Fruit fly (Drosophila melanogaster) whole organism, wandering third instar larva: ENCODE measurements around the gene CG12531.

ENCODE experiments used
- Abd-B ChIP-seq: fragments of >200 bp; optimal IDR thresholded peaks from 2 replicates; lab custom pipeline; 2017; ENCODE audit warnings: missing biosample characterization, missing genetic modification characterization
- CG32264 ChIP-seq: fragments of 200-800 bp; sonication (Bioruptor generic); optimal IDR thresholded peaks from 2 replicates; lab custom pipeline; 2016; ENCODE audit warnings: missing biosample characterization, missing genetic modification characterization
- CG9705 ChIP-seq: fragments of 200-800 bp; sonication (Bioruptor generic); optimal IDR thresholded peaks from 2 replicates; lab custom pipeline; 2018; ENCODE audit warnings: missing biosample characterization, mild to moderate bottlenecking, missing genetic modification characterization
- CrebA ChIP-seq: fragments of 200-800 bp; sonication (Bioruptor generic); optimal IDR thresholded peaks from 2 replicates; lab custom pipeline; 2016; ENCODE audit warnings: missing biosample characterization, mild to moderate bottlenecking, missing genetic modification characterization, borderline replicate concordance
- Dfd ChIP-seq: fragments of >200 bp; optimal IDR thresholded peaks from 2 replicates; lab custom pipeline; 2017; ENCODE audit warnings: missing biosample characterization, missing genetic modification characterization
- Dif ChIP-seq: fragments of 200-275, 200-300 bp; sonication (Bioruptor generic); optimal IDR thresholded peaks from 2 replicates; lab custom pipeline; 2018; ENCODE audit warnings: missing biosample characterization, missing genetic modification characterization; ENCODE audit not compliant: partially characterized antibody
- GATAd ChIP-seq: sonication (Bioruptor generic); optimal IDR thresholded peaks from 2 replicates; lab custom pipeline; 2016; ENCODE audit warnings: missing biosample characterization, missing genetic modification characterization
- HLH106 ChIP-seq: fragments of 200-800 bp; optimal IDR thresholded peaks from 3 replicates; lab custom pipeline; 2019; ENCODE audit warnings: missing biosample characterization, mild to moderate bottlenecking, missing genetic modification characterization, moderate library complexity
- Hnf4 ChIP-seq: fragments of 200-800 bp; sonication (Bioruptor generic); optimal IDR thresholded peaks from 2 replicates; lab custom pipeline; 2016; ENCODE audit warnings: missing biosample characterization, mild to moderate bottlenecking, missing genetic modification characterization
- Hr78 ChIP-seq: fragments of >200 bp; optimal IDR thresholded peaks from 2 replicates; lab custom pipeline; 2017; ENCODE audit warnings: missing biosample characterization, missing genetic modification characterization
- Hr83 ChIP-seq: fragments of 200-300 bp; sonication (Bioruptor generic); optimal IDR thresholded peaks from 2 replicates; lab custom pipeline; 2016; ENCODE audit warnings: missing biosample characterization, mild to moderate bottlenecking, missing genetic modification characterization, moderate library complexity; ENCODE audit not compliant: poor library complexity, severe bottlenecking
- Jra ChIP-seq: sonication (Bioruptor generic); optimal IDR thresholded peaks from 2 replicates; lab custom pipeline; 2016; ENCODE audit warnings: missing biosample characterization, missing genetic modification characterization
- Mio ChIP-seq: sonication (Bioruptor generic); optimal IDR thresholded peaks from 2 replicates; lab custom pipeline; 2016; ENCODE audit warnings: missing biosample characterization, missing genetic modification characterization
- Myc ChIP-seq: fragments of >200 bp; optimal IDR thresholded peaks from 2 replicates; lab custom pipeline; 2017
- N ChIP-seq: fragments of >200 bp; optimal IDR thresholded peaks from 2 replicates; lab custom pipeline; 2018; ENCODE audit warnings: missing biosample characterization, missing external identifiers, missing genetic modification characterization
- OdsH ChIP-seq: fragments of 200-800 bp; sonication (Bioruptor generic); optimal IDR thresholded peaks from 2 replicates; lab custom pipeline; 2016; ENCODE audit warnings: missing biosample characterization, mild to moderate bottlenecking, missing genetic modification characterization
- Rel ChIP-seq, 2 experiments: fragments of 200-800 bp; sonication (Bioruptor generic) in 1 of 2; optimal IDR thresholded peaks; 2 replicates in 1 of 2; 3 replicates in 1 of 2; lab custom pipeline; 2016 to 2019; ENCODE audit warnings: mild to moderate bottlenecking in 2 of 2, missing biosample characterization in 2 of 2, missing genetic modification characterization in 2 of 2, moderate library complexity in 1 of 2
- Sp1 ChIP-seq: fragments of 200-800 bp; sonication (Bioruptor generic); optimal IDR thresholded peaks from 3 replicates; lab custom pipeline; 2019; ENCODE audit warnings: missing biosample characterization, mild to moderate bottlenecking, missing genetic modification characterization, moderate library complexity
- Vsx2 ChIP-seq: fragments of 200-300, 225-300 bp; sonication (Bioruptor generic); optimal IDR thresholded peaks from 2 replicates; lab custom pipeline; 2018; ENCODE audit warnings: missing biosample characterization, missing genetic modification characterization; ENCODE audit not compliant: partially characterized antibody
- br ChIP-seq: fragments of 200-800 bp; sonication (Bioruptor generic); optimal IDR thresholded peaks from 2 replicates; lab custom pipeline; 2016; ENCODE audit warnings: missing biosample characterization, missing genetic modification characterization
- brk ChIP-seq: fragments of 200-800 bp; sonication (Bioruptor generic); optimal IDR thresholded peaks from 2 replicates; lab custom pipeline; 2016; ENCODE audit warnings: missing biosample characterization, mild to moderate bottlenecking, missing genetic modification characterization
- dl ChIP-seq, 2 experiments: fragments of 175-275, 200-275 bp in 1 of 2; fragments of 200-275 bp in 1 of 2; sonication (Bioruptor generic); optimal IDR thresholded peaks; lab custom pipeline; 2018; ENCODE audit warnings: mild to moderate bottlenecking in 2 of 2, missing biosample characterization in 2 of 2, missing genetic modification characterization in 2 of 2, moderate library complexity in 2 of 2; ENCODE audit not compliant: partially characterized antibody in 2 of 2, insufficient read depth in 1 of 2
- dmrt93B ChIP-seq: fragments of 200-800 bp; sonication (Bioruptor generic); optimal IDR thresholded peaks from 2 replicates; lab custom pipeline; 2018; ENCODE audit warnings: missing biosample characterization, mild to moderate bottlenecking, missing genetic modification characterization
- dsf ChIP-seq: sonication (Bioruptor generic); optimal IDR thresholded peaks from 2 replicates; lab custom pipeline; 2016; ENCODE audit warnings: missing biosample characterization, missing genetic modification characterization, borderline replicate concordance
- ey ChIP-seq: fragments of 200-800 bp; sonication (Bioruptor generic); optimal IDR thresholded peaks from 2 replicates; lab custom pipeline; 2016; ENCODE audit warnings: missing biosample characterization, missing genetic modification characterization
- foxo ChIP-seq, 2 experiments: fragments of 200-800 bp; sonication (Bioruptor generic); optimal IDR thresholded peaks; 2 replicates in 1 of 2; 3 replicates in 1 of 2; lab custom pipeline; 2016 to 2017; ENCODE audit warnings: missing biosample characterization in 2 of 2, missing genetic modification characterization in 2 of 2
- fru ChIP-seq: fragments of 200-800 bp; sonication (Bioruptor generic); optimal IDR thresholded peaks from 3 replicates; lab custom pipeline; 2016; ENCODE audit warnings: missing biosample characterization, mild to moderate bottlenecking, missing genetic modification characterization
- h ChIP-seq: fragments of 200-800 bp; sonication (Bioruptor generic); optimal IDR thresholded peaks from 3 replicates; lab custom pipeline; 2016; ENCODE audit warnings: missing biosample characterization, mild to moderate bottlenecking, missing genetic modification characterization
- jim ChIP-seq: fragments of 175-275, 200-325 bp; sonication (Bioruptor generic); optimal IDR thresholded peaks from 2 replicates; lab custom pipeline; 2016; ENCODE audit warnings: missing biosample characterization, mild to moderate bottlenecking, missing genetic modification characterization
- lola ChIP-seq: fragments of >200 bp; optimal IDR thresholded peaks from 2 replicates; lab custom pipeline; 2017; ENCODE audit warnings: missing biosample characterization, missing genetic modification characterization
- pan ChIP-seq: fragments of >200 bp; optimal IDR thresholded peaks from 2 replicates; lab custom pipeline; 2017
- psq ChIP-seq: fragments of 200-800 bp; sonication (Bioruptor generic); optimal IDR thresholded peaks from 3 replicates; lab custom pipeline; 2017; ENCODE audit warnings: missing biosample characterization, mild to moderate bottlenecking, missing genetic modification characterization, moderate library complexity
- rgr ChIP-seq: fragments of 200-800 bp; sonication (Bioruptor generic); optimal IDR thresholded peaks from 3 replicates; lab custom pipeline; 2016; ENCODE audit warnings: missing biosample characterization, mild to moderate bottlenecking, missing genetic modification characterization
- sage ChIP-seq: fragments of 200-800 bp; sonication (Bioruptor generic); optimal IDR thresholded peaks from 2 replicates; lab custom pipeline; 2016; ENCODE audit warnings: missing biosample characterization, mild to moderate bottlenecking, missing genetic modification characterization
- sv ChIP-seq: fragments of 200-800 bp; sonication (Bioruptor generic); optimal IDR thresholded peaks from 3 replicates; lab custom pipeline; 2016; ENCODE audit warnings: missing biosample characterization, missing genetic modification characterization
- tai ChIP-seq: sonication (Bioruptor generic); optimal IDR thresholded peaks from 2 replicates; lab custom pipeline; 2016; ENCODE audit warnings: missing biosample characterization, missing genetic modification characterization
- usp ChIP-seq: fragments of >200 bp; optimal IDR thresholded peaks from 2 replicates; lab custom pipeline; 2017; ENCODE audit warnings: missing biosample characterization, missing genetic modification characterization
- woc ChIP-seq: sonication (Bioruptor generic); optimal IDR thresholded peaks from 2 replicates; lab custom pipeline; 2016; ENCODE audit warnings: missing biosample characterization, mild to moderate bottlenecking, missing genetic modification characterization

CG12531 gene

DNA sequence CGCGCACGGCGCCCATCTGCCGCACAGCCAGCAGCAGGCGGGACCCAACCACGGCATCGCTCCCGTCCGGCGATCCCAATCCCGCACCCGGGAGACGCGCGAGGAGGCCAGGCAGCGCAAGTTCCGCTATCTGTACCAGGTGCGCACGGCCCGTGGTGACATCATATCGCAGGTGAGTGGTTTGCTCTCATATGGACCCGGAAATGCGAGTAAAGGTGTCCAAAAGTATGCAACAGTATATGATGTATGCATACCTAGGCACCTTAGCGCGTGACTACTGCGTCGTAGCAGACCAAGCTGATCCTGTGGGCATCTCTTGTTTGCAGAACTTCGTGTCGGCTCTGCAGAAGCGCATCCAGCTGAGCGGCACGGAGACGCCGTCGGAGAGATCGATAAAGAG lies 19.1 kb downstream of the CG12531 start:
- TF ChIP-seq dmrt93B: no peak
- TF ChIP-seq usp (GFP tag; lab: Kevin White, UChicago): no peak
- no peak for TF ChIP-seq lola (GFP tag; lab: Kevin White, UChicago)
- TF ChIP-seq HLH106 (tag; lab: Kevin White, UChicago): no peak
- TF ChIP-seq Sp1 (GFP tag; lab: Kevin White, UChicago): no peak
- no peak for TF ChIP-seq GATAd (GFP tag; lab: Kevin White, UChicago)
- no peak for TF ChIP-seq ey (GFP tag; lab: Kevin White, UChicago)
- no peak for TF ChIP-seq Hr78 (GFP tag; lab: Kevin White, UChicago)
- TF ChIP-seq br (GFP tag; lab: Kevin White, UChicago): no peak
- TF ChIP-seq rgr (GFP tag; lab: Kevin White, UChicago): no peak
- TF ChIP-seq brk (GFP tag; lab: Kevin White, UChicago): no peak
- TF ChIP-seq h (GFP tag; lab: Kevin White, UChicago): no peak
- TF ChIP-seq OdsH (GFP tag; lab: Kevin White, UChicago): no peak
- TF ChIP-seq tai (GFP tag; lab: Kevin White, UChicago): no peak
- no peak for TF ChIP-seq Myc
- TF ChIP-seq sage (GFP tag; lab: Kevin White, UChicago): no peak
- TF ChIP-seq Rel (GFP tag; optimal IDR thresholded peaks at IDR 0.05; lab: Kevin White, UChicago): no peak
- no peak for TF ChIP-seq Rel (tag; optimal IDR thresholded peaks at IDR 0.05; lab: Kevin White, UChicago)
- TF ChIP-seq foxo (GFP tag; optimal IDR thresholded peaks at IDR 0.05; lab: Kevin White, UChicago): no peak
- TF ChIP-seq dsf (GFP tag; lab: Kevin White, UChicago): no peak

DNA sequence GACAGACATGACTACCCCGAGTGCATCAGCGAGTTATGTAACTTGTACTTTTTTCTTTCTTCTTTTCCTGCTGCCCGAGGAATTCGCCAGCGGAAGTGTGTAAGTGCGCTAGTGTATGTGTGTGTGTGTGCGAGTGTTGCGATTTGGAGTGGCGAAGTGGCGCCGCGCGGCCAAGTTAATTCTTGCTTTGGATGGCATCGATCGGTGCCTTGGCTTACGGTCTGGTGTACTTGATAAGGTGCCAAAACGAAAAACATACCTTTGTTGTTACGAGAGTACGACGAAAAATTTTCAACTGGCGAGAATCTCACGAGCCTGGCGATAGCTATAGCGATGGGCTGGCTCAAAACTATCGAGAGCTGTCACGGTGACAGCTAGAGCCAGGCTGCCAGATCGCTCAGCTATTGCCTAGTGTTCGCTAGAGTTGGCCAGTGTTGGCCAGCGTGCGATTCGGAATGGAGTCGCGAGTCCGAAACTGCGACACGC lies 25.3 kb downstream of the CG12531 start, which contains the start of the genes CG18809, COX6B, CG33932 and Rpp20:
Gene CG18809, minus strand, starts transcription at position 333 of the 486 bp plus-strand sequence.
Gene COX6B, minus strand, starts transcription at position 333 of the 486 bp plus-strand sequence.
Gene CG33932, plus strand, starts transcription at position 429 of the 486 bp plus-strand sequence.
Gene Rpp20, plus strand, starts transcription at position 429 of the 486 bp plus-strand sequence.
- TF ChIP-seq dsf (GFP tag; lab: Kevin White, UChicago) (no peak), OdsH (GFP tag; lab: Kevin White, UChicago) (peak; percentile 48), Myc (peak; percentile 81), CG32264 (GFP tag; lab: Kevin White, UChicago) (peak; percentile 12), lola (GFP tag; lab: Kevin White, UChicago) (no peak), rgr (GFP tag; lab: Kevin White, UChicago) (peak; percentile 79), usp (GFP tag; lab: Kevin White, UChicago) (no peak), Dif (GFP tag; lab: Kevin White, UChicago) (peak; percentile 30), Vsx2 (GFP tag; lab: Kevin White, UChicago) (no peak), Sp1 (GFP tag; lab: Kevin White, UChicago) (peak; percentile 56), Jra (peak; percentile 60), CG9705 (GFP tag; lab: Kevin White, UChicago) (peak; percentile 39), Hr78 (GFP tag; lab: Kevin White, UChicago) (no peak), CrebA (no peak), dl (GFP tag; optimal IDR thresholded peaks at IDR 0.05; lab: Kevin White, UChicago; ENCODE audit: insufficient read depth in 1 of 2, partially characterized antibody in 2 of 2) (no peak), ey (GFP tag; lab: Kevin White, UChicago) (peak; percentile 50), foxo (GFP tag; optimal IDR thresholded peaks at IDR 0.05; lab: Kevin White, UChicago) (peak in 1 of 2 experiments; percentile 70), h (GFP tag; lab: Kevin White, UChicago) (peak; percentile 82), Abd-B (GFP tag; lab: Kevin White, UChicago) (no peak), sage (GFP tag; lab: Kevin White, UChicago) (no peak), GATAd (GFP tag; lab: Kevin White, UChicago) (peak; percentile 30), N (GFP tag; lab: Kevin White, UChicago) (no peak), woc (GFP tag; lab: Kevin White, UChicago) (no peak), tai (GFP tag; lab: Kevin White, UChicago) (no peak), dmrt93B (no peak), psq (GFP tag; lab: Kevin White, UChicago) (peak; percentile 48), br (GFP tag; lab: Kevin White, UChicago) (peak; percentile 52), jim (GFP tag; lab: Kevin White, UChicago) (no peak), brk (GFP tag; lab: Kevin White, UChicago) (no peak), Mio (peak; percentile 2), Hnf4 (GFP tag; lab: Kevin White, UChicago) (no peak), HLH106 (tag; lab: Kevin White, UChicago) (peak; percentile 51), fru (GFP tag; lab: Kevin White, UChicago) (peak; percentile 49), Rel (GFP tag; optimal IDR thresholded peaks at IDR 0.05; lab: Kevin White, UChicago) (no peak), Rel (tag; optimal IDR thresholded peaks at IDR 0.05; lab: Kevin White, UChicago) (peak; percentile 63), Dfd (GFP tag; lab: Kevin White, UChicago) (no peak), pan (lab: Kevin White, UChicago) (no peak), Hr83 (GFP tag; lab: Kevin White, UChicago) (peak; percentile 90), sv (peak; percentile 59)
- TF ChIP-seq, all 38 proteins: peak for 20
